Fruit fly (Drosophila melanogaster): ENCODE measurements around the gene CG11555.

The CG11555 gene

DNA sequence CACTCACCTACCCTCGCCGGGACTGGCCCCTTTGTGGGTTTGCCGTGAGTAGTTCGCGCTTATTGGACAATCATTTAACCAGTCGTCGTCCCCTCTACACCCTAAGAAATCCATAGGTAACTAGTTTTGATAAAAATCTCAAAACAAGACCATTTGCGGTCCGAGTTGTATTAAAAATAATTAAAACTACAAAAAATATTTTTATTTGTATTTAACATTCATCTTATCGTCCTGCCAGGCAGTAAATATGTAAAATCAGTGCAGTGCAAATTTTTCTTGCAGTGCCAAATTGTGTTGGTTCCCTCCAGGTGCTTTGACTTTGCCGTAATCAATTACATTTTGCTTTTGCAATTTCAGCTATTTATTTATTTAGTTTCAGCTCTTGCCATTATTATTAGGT, 29.8 kb upstream of the CG11555 start (continued):
- no peak for TF ChIP-seq insv (GFP tag; optimal IDR thresholded peaks at IDR 0.05)
- TF ChIP-seq sens (GFP tag) = no peak
- no peak for TF ChIP-seq knrl (GFP tag; IDR thresholded peaks at IDR 0.05; ENCODE audit: partially characterized antibody)
- no peak for TF ChIP-seq CG8944 (GFP tag; optimal IDR thresholded peaks at IDR 0.05)
- TF ChIP-seq twi (tag; optimal IDR thresholded peaks at IDR 0.05) = no peak
- TF ChIP-seq Vsx1 (GFP tag; optimal IDR thresholded peaks at IDR 0.05) = no peak
- TF ChIP-seq bsh (GFP tag; optimal IDR thresholded peaks at IDR 0.05) = no peak
- no peak for TF ChIP-seq tna (GFP tag; IDR thresholded peaks at IDR 0.05; ENCODE audit: partially characterized antibody)
- no peak for TF ChIP-seq CG8290 (GFP tag; optimal IDR thresholded peaks at IDR 0.05)
- TF ChIP-seq CG8290 (tag; optimal IDR thresholded peaks at IDR 0.05) = no peak
- no peak for TF ChIP-seq CG8281 (tag; optimal IDR thresholded peaks at IDR 0.05)
- TF ChIP-seq Dbx (GFP tag; IDR thresholded peaks at IDR 0.05) = 0 out of 3 replicates have a peak, but pooled peaks have one; percentile 13
- TF ChIP-seq Oaz (GFP tag; IDR thresholded peaks at IDR 0.05) = no peak
- TF ChIP-seq CG12219 (GFP tag; optimal IDR thresholded peaks at IDR 0.05) = no peak
- no peak for TF ChIP-seq ranshi (GFP tag; IDR thresholded peaks at IDR 0.05)
- no peak for TF ChIP-seq B-H1 (GFP tag; IDR thresholded peaks at IDR 0.05)
- TF ChIP-seq CG10543 (GFP tag; optimal IDR thresholded peaks at IDR 0.05) = no peak
- no peak for TF ChIP-seq Max (GFP tag; optimal IDR thresholded peaks at IDR 0.05)
- TF ChIP-seq MTF-1 (GFP tag; optimal IDR thresholded peaks at IDR 0.05; ENCODE audit: borderline replicate concordance) = no peak
- TF ChIP-seq Meics (GFP tag; optimal IDR thresholded peaks at IDR 0.05) = peak; percentile 30
- TF ChIP-seq danr (GFP tag; IDR thresholded peaks at IDR 0.05) = 0 out of 2 replicates have a peak, but pooled peaks have one; percentile 7
- peak; percentile 10 for TF ChIP-seq CG18476 (GFP tag; optimal IDR thresholded peaks at IDR 0.05)
- TF ChIP-seq ind (GFP tag; optimal IDR thresholded peaks at IDR 0.05) = peak; percentile 31
- TF ChIP-seq CG6689 (GFP tag; IDR thresholded peaks at IDR 0.05) = peak; percentile 36; the same call in 1 of the 2 replicates
- TF ChIP-seq CG7839 (tag; optimal IDR thresholded peaks at IDR 0.05) = no peak
- no peak for TF ChIP-seq CG7372 (GFP tag; IDR thresholded peaks at IDR 0.05)
- no peak for TF ChIP-seq Tbp (GFP tag; optimal IDR thresholded peaks at IDR 0.05)
- TF ChIP-seq schlank (tag; optimal IDR thresholded peaks at IDR 0.05) = no peak
- TF ChIP-seq ro (GFP tag; IDR thresholded peaks at IDR 0.05) = no peak
- no peak for TF ChIP-seq CG16815 (GFP tag; optimal IDR thresholded peaks at IDR 0.05)
- TF ChIP-seq CG7271 (tag; optimal IDR thresholded peaks at IDR 0.05) = no peak
- TF ChIP-seq CG15479 (GFP tag; optimal IDR thresholded peaks at IDR 0.05) = no peak
- TF ChIP-seq Bdp1 (GFP tag; optimal IDR thresholded peaks at IDR 0.05) = no peak
- TF ChIP-seq sisA (GFP tag; IDR thresholded peaks at IDR 0.05) = 0 out of 2 replicates have a peak, but pooled peaks have one; percentile 33
- TF ChIP-seq CG4707 (GFP tag; optimal IDR thresholded peaks at IDR 0.05) = no peak
- no peak for TF ChIP-seq CG9932 (GFP tag; IDR thresholded peaks at IDR 0.05)
- peak; percentile 35 for TF ChIP-seq CG30403 (GFP tag; optimal IDR thresholded peaks at IDR 0.05)
- TF ChIP-seq pho (GFP tag; optimal IDR thresholded peaks at IDR 0.05) = no peak
- TF ChIP-seq Elba2 (GFP tag; optimal IDR thresholded peaks at IDR 0.05) = no peak
- no peak for TF ChIP-seq pan (optimal IDR thresholded peaks at IDR 0.05)
- TF ChIP-seq pan (GFP tag; optimal IDR thresholded peaks at IDR 0.05 in 1 of 2, IDR thresholded peaks at IDR 0.05 in 1 of 2) = peak in 1 of 2 experiments; percentile 56
- TF ChIP-seq Jarid2 (GFP tag; optimal IDR thresholded peaks at IDR 0.05) = no peak
- no peak for TF ChIP-seq ci (GFP tag; IDR thresholded peaks at IDR 0.05)
- no peak for TF ChIP-seq CG10321 (GFP tag; IDR thresholded peaks at IDR 0.05)
- TF ChIP-seq CG14050 (GFP tag; IDR thresholded peaks at IDR 0.05) = no peak
- no peak for TF ChIP-seq Awh (GFP tag; IDR thresholded peaks at IDR 0.05)
- TF ChIP-seq E2f1 (GFP tag; IDR thresholded peaks at IDR 0.05) = 0 out of 2 replicates have a peak, but pooled peaks have one; percentile 6
- TF ChIP-seq inv (GFP tag; IDR thresholded peaks at IDR 0.05; ENCODE audit: partially characterized antibody) = no peak
- TF ChIP-seq CG10267 (tag; optimal IDR thresholded peaks at IDR 0.05) = no peak
- no peak for TF ChIP-seq dmrt99B (tag; optimal IDR thresholded peaks at IDR 0.05)
- no peak for TF ChIP-seq CG2889 (GFP tag; IDR thresholded peaks at IDR 0.05)
- no peak for TF ChIP-seq hbn (GFP tag; IDR thresholded peaks at IDR 0.05; ENCODE audit: partially characterized antibody)
